Worm (Caenorhabditis elegans) whole organism, late embryonic: ENCODE results near the gene nlp-43.
"Not testable (repeated sequence)": the region's sequence is repeated elsewhere in the genome, so short reads cannot be mapped to it uniquely, and the experiment has no call there.

ENCODE experiments used
- Y22D7AL.16 ChIP-seq: sonication (generic microtip); optimal IDR thresholded peaks from 2 replicates; lab custom pipeline; 2016; ENCODE audit warnings: missing genetic modification characterization, missing compliant biosample characterization
- ceh-14 ChIP-seq: sonication (generic microtip); optimal IDR thresholded peaks from 2 replicates; lab custom pipeline; 2016; ENCODE audit warnings: missing genotype, missing genetic modification characterization, missing compliant biosample characterization
- ceh-30 ChIP-seq: fragments of 150-350 bp; optimal IDR thresholded peaks from 2 replicates; lab custom pipeline; 2014; ENCODE audit warnings: missing biosample characterization, missing genetic modification characterization
- ceh-48 ChIP-seq: sonication (generic microtip); optimal IDR thresholded peaks from 2 replicates; lab custom pipeline; 2016; ENCODE audit warnings: missing genetic modification characterization, inconsistent platforms, missing compliant biosample characterization
- ceh-9 ChIP-seq: sonication (generic microtip); optimal IDR thresholded peaks from 2 replicates; lab custom pipeline; 2016; ENCODE audit warnings: mild to moderate bottlenecking, missing genetic modification characterization, inconsistent platforms, missing compliant biosample characterization
- che-1 ChIP-seq: sonication (generic microtip); optimal IDR thresholded peaks from 2 replicates; lab custom pipeline; 2016; ENCODE audit warnings: mild to moderate bottlenecking, missing genetic modification characterization, missing compliant biosample characterization
- dve-1 ChIP-seq: sonication (generic microtip); optimal IDR thresholded peaks from 2 replicates; lab custom pipeline; 2017; ENCODE audit warnings: antibody characterized with exemption, mild to moderate bottlenecking, missing genetic modification characterization, missing compliant biosample characterization
- ets-4 ChIP-seq: sonication (generic microtip); optimal IDR thresholded peaks from 2 replicates; lab custom pipeline; 2016; ENCODE audit warnings: missing genetic modification characterization, missing compliant biosample characterization
- fkh-10 ChIP-seq: fragments of 150-350 bp; optimal IDR thresholded peaks from 2 replicates; lab custom pipeline; 2014; ENCODE audit warnings: missing biosample characterization, missing genetic modification reagents, missing genetic modification characterization
- nfya-1 ChIP-seq: sonication (generic microtip); optimal IDR thresholded peaks from 2 replicates; lab custom pipeline; 2017; ENCODE audit warnings: missing genetic modification characterization, mild to moderate bottlenecking, missing compliant biosample characterization, antibody characterized with exemption, moderate library complexity
- tbx-2 ChIP-seq: sonication (generic microtip); optimal IDR thresholded peaks from 2 replicates; lab custom pipeline; 2016; ENCODE audit warnings: missing genetic modification characterization, missing compliant biosample characterization
- unc-42 ChIP-seq: sonication (generic microtip); optimal IDR thresholded peaks from 2 replicates; lab custom pipeline; 2016; ENCODE audit warnings: missing genotype, missing genetic modification characterization, missing compliant biosample characterization

DNA sequence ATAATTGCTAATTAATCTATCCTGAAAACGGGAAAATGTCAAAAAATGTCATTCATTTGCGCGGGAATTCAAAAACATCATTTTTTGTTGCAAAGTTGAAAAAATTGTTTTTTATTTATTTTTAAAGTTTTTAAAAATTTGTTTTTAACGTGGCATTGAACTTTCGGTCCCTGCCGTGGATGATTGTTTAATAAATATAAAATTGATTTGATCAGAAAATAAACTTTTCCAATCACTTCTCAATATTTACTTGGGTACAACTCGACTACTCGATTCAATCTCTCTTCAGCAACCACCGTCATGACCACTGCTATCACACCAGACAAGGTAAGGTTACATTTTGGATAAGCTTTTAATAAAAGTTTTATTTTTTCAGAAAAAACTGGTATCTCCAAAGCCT is 20.2 kb downstream of the nlp-43 start, which contains the start of gene C45G9.4:
- not testable (repeated sequence) for TF ChIP-seq fkh-10; tbx-2; ets-4; ceh-48 (tag; lab: Kevin White, UChicago); unc-42 (tag; lab: Kevin White, UChicago); dve-1; nfya-1 (tag; lab: Kevin White, UChicago); ceh-14; che-1 (tag; lab: Kevin White, UChicago); ceh-9; Y22D7AL.16 (tag; lab: Kevin White, UChicago); ceh-30 (tag; lab: Kevin White, UChicago)
